Worm (Caenorhabditis elegans) whole organism, L4 larva: ENCODE results near the gene T03E6.8.

Experiments used
- ceh-82 ChIP-seq: sonication (generic microtip); optimal IDR thresholded peaks from 2 replicates; lab custom pipeline; 2017; ENCODE audit warnings: missing biosample characterization, missing genetic modification characterization
- egl-27 ChIP-seq: sonication (generic microtip); optimal IDR thresholded peaks from 3 replicates; lab custom pipeline; 2017; ENCODE audit warnings: missing biosample characterization, missing genetic modification reagents, missing genetic modification characterization
- lin-39 ChIP-seq: fragments of 150-350 bp; optimal IDR thresholded peaks from 2 replicates; lab custom pipeline; 2014; ENCODE audit warnings: missing biosample characterization, missing genetic modification reagents, missing genetic modification characterization
- mdl-1 ChIP-seq, 2 experiments: fragments of 150-350 bp in 1 of 2; sonication (generic microtip) in 1 of 2; optimal IDR thresholded peaks; 2 replicates each; lab custom pipeline; 2014 to 2017; ENCODE audit warnings: missing biosample characterization in 2 of 2, missing genetic modification characterization in 2 of 2
- mep-1 ChIP-seq: fragments of 150-350 bp; sonication (generic microtip); optimal IDR thresholded peaks from 3 replicates; lab custom pipeline; 2014; ENCODE audit warnings: missing biosample characterization, missing genetic modification characterization
- nhr-10 ChIP-seq: fragments of 150-350 bp; optimal IDR thresholded peaks from 2 replicates; lab custom pipeline; 2014; ENCODE audit warnings: missing biosample characterization, missing genetic modification characterization
- pqm-1 ChIP-seq: sonication (generic microtip); optimal IDR thresholded peaks from 2 replicates; lab custom pipeline; 2017; ENCODE audit warnings: missing biosample characterization, missing genetic modification characterization
- snpc-4 ChIP-seq: fragments of 150-350 bp; optimal IDR thresholded peaks from 2 replicates; lab custom pipeline; 2014; ENCODE audit warnings: missing biosample characterization, missing genetic modification characterization
- unc-62 ChIP-seq, 3 experiments: fragments of 150-350 bp in 1 of 3; sonication (generic microtip); optimal IDR thresholded peaks in 2 of 3; peaks in 1 of 3; 1 replicate in 1 of 3; 2 replicates in 2 of 3; lab custom pipeline; 2014 to 2017; ENCODE audit warnings: missing biosample characterization in 3 of 3, missing genetic modification characterization in 3 of 3, missing genetic modification reagents in 3 of 3, missing genotype in 1 of 3

DNA sequence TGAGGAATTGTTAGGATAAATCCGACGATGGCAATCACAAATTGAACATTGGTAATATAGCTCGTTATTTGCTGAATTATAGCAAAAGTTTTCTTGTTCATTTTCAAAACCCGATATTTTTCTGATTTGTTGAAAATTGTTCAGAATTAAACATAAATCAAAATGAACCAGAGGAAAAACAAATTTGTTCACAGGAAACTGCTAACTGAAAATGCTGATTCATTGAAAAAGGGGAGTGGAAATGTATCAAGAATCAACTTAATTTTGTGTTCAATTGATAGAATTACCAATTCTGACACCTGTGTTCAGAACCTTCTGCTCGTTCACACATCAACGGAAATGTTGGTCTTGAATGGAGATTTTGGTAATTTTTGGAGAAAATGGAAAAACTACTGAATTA, 40.6 kb upstream of the T03E6.8 start, which contains the start of gene srw-77:
- TF ChIP-seq pqm-1 (tag; lab: Kevin White, UChicago): no peak
- no peak for TF ChIP-seq ceh-82 (tag; lab: Kevin White, UChicago)
- TF ChIP-seq nhr-10 (tag; lab: Kevin White, UChicago): no peak
- TF ChIP-seq mep-1 (tag; lab: Kevin White, UChicago): no peak
- TF ChIP-seq lin-39 (tag; lab: Kevin White, UChicago): no peak
- TF ChIP-seq snpc-4: no peak
- TF ChIP-seq mdl-1 (tag; optimal IDR thresholded peaks at IDR 0.05; lab: Kevin White, UChicago): no peak
- TF ChIP-seq egl-27 (tag; lab: Kevin White, UChicago): no peak
- TF ChIP-seq unc-62 (GFP tag; optimal IDR thresholded peaks at IDR 0.05 in 1 of 2; lab: Kevin White, UChicago): no peak
- TF ChIP-seq unc-62 (tag; optimal IDR thresholded peaks at IDR 0.05; lab: Kevin White, UChicago): no peak
